Worm (Caenorhabditis elegans) whole organism, L3 larva: ENCODE results near the gene lron-15.

Experiments
- aly-2 ChIP-seq: fragments of 150-350 bp; optimal IDR thresholded peaks from 2 replicates; lab custom pipeline; 2014; ENCODE audit warnings: missing biosample characterization, missing genetic modification characterization
- ama-1 ChIP-seq: fragments of 150-350 bp; optimal IDR thresholded peaks from 2 replicates; lab custom pipeline; 2018
- ceh-9 ChIP-seq: sonication (generic microtip); optimal IDR thresholded peaks from 2 replicates; lab custom pipeline; 2018; ENCODE audit warnings: missing biosample characterization, missing genetic modification characterization
- egl-27 ChIP-seq: sonication (generic microtip); optimal IDR thresholded peaks from 4 replicates; lab custom pipeline; 2017; ENCODE audit warnings: missing biosample characterization, missing genetic modification reagents, missing genetic modification characterization
- elt-2 ChIP-seq: sonication (generic microtip); optimal IDR thresholded peaks from 2 replicates; lab custom pipeline; 2016; ENCODE audit warnings: missing genetic modification reagents, mild to moderate bottlenecking, missing genetic modification characterization, missing compliant biosample characterization
- lin-15B ChIP-seq: fragments of 150-350 bp; optimal IDR thresholded peaks from 2 replicates; lab custom pipeline; 2014; ENCODE audit warnings: missing biosample characterization, missing genetic modification characterization
- lin-39 ChIP-seq: fragments of 150-350 bp; optimal IDR thresholded peaks from 2 replicates; lab custom pipeline; 2018; ENCODE audit warnings: missing biosample characterization, missing genetic modification reagents, missing genetic modification characterization
- nhr-11 ChIP-seq: fragments of 150-350 bp; optimal IDR thresholded peaks from 2 replicates; lab custom pipeline; 2014; ENCODE audit warnings: missing biosample characterization, missing genetic modification characterization
- nhr-28 ChIP-seq: fragments of 150-350 bp; optimal IDR thresholded peaks from 2 replicates; lab custom pipeline; 2014; ENCODE audit warnings: missing biosample characterization, missing genetic modification characterization
- nhr-77 ChIP-seq: fragments of 150-350 bp; optimal IDR thresholded peaks from 2 replicates; lab custom pipeline; 2014; ENCODE audit warnings: missing biosample characterization, missing genetic modification characterization
- unc-39 ChIP-seq: sonication (generic microtip); optimal IDR thresholded peaks from 4 replicates; lab custom pipeline; 2017; ENCODE audit warnings: missing biosample characterization, missing genetic modification characterization

DNA sequence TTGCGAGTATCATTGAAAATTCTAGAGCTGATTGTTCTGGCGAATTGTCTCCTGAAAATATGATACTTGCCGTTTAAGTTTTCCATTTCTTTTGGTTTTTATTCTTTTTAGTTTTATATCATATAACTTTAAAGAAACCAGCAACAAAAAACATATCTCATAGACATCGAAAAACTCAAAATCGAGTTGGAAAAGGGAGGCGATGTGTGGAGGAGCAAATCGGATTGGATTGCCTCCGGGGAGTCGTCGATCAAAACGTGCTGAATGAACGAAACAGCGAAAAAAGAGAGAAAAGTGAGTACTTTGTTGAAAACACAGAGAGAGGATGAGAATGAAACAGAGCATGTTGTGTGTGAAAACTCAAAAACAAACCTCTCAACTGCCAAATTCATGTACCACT, 47.6 kb downstream of the lron-15 start:
- TF ChIP-seq nhr-77 (no peak), ama-1 (lab: Kevin White, UChicago) (no peak), elt-2 (tag; lab: Kevin White, UChicago) (no peak), unc-39 (tag; lab: Kevin White, UChicago) (no peak), lin-39 (no peak), egl-27 (tag; lab: Kevin White, UChicago) (no peak), aly-2 (tag; lab: Kevin White, UChicago) (no peak), nhr-11 (tag; lab: Kevin White, UChicago) (no peak), nhr-28 (tag; lab: Kevin White, UChicago) (no peak), ceh-9 (tag; lab: Kevin White, UChicago) (no peak), lin-15B (no peak)
